Fruit fly (Drosophila melanogaster) whole organism, embryonic: Measurements from ENCODE around the gene CG13390.
A peak's percentile ranks its signal among the peaks of the same experiment; 100 is the strongest.

Experiments used
- Aef1 ChIP-seq: fragments of 200-800 bp; sonication (Bioruptor generic); IDR thresholded peaks from 3 replicates; pipeline ENCODE4 v1.3.6; 2022; ENCODE audit warnings: missing biosample characterization, missing genetic modification characterization
- CG2129 ChIP-seq: fragments of 200-800 bp; sonication (Bioruptor generic); IDR thresholded peaks from 2 replicates; pipeline ENCODE4 v1.3.6; 2022; ENCODE audit warnings: missing biosample characterization, missing genetic modification characterization; ENCODE audit not compliant: partially characterized antibody
- CG7556 ChIP-seq: fragments of 200-800 bp; sonication (Bioruptor generic); optimal IDR thresholded peaks from 2 replicates; lab custom pipeline; 2017; ENCODE audit warnings: missing biosample characterization, mild to moderate bottlenecking, missing genetic modification characterization
- CG7987 ChIP-seq: fragments of 200-800 bp; sonication (Bioruptor generic); optimal IDR thresholded peaks from 2 replicates; lab custom pipeline; 2018; ENCODE audit warnings: missing biosample characterization, mild to moderate bottlenecking, missing genetic modification characterization, moderate library complexity
- CG8765 ChIP-seq: fragments of 200-800 bp; sonication (Bioruptor generic); IDR thresholded peaks from 2 replicates; pipeline ENCODE4 v1.3.6; 2022; ENCODE audit warnings: missing biosample characterization, missing genetic modification characterization
- Dll ChIP-seq: fragments of 200-800 bp; sonication (Bioruptor generic); IDR thresholded peaks from 4 replicates; pipeline ENCODE4 v1.3.6; 2022; ENCODE audit warnings: missing biosample characterization, missing genetic modification characterization; ENCODE audit not compliant: partially characterized antibody
- Lim3 ChIP-seq: fragments of 200-800 bp; sonication (Bioruptor generic); IDR thresholded peaks from 2 replicates; pipeline ENCODE4 v1.3.6; 2022; ENCODE audit warnings: missing biosample characterization, missing genetic modification characterization
- klu ChIP-seq: fragments of 200-800 bp; sonication (Bioruptor generic); IDR thresholded peaks from 2 replicates; pipeline ENCODE4 v1.3.6; 2022; ENCODE audit warnings: missing biosample characterization, missing genetic modification characterization
- scrt ChIP-seq: fragments of 200-800 bp; sonication (Bioruptor generic); optimal IDR thresholded peaks from 2 replicates; lab custom pipeline; 2018; ENCODE audit warnings: missing biosample characterization, mild to moderate bottlenecking, missing genetic modification characterization, moderate library complexity

DNA sequence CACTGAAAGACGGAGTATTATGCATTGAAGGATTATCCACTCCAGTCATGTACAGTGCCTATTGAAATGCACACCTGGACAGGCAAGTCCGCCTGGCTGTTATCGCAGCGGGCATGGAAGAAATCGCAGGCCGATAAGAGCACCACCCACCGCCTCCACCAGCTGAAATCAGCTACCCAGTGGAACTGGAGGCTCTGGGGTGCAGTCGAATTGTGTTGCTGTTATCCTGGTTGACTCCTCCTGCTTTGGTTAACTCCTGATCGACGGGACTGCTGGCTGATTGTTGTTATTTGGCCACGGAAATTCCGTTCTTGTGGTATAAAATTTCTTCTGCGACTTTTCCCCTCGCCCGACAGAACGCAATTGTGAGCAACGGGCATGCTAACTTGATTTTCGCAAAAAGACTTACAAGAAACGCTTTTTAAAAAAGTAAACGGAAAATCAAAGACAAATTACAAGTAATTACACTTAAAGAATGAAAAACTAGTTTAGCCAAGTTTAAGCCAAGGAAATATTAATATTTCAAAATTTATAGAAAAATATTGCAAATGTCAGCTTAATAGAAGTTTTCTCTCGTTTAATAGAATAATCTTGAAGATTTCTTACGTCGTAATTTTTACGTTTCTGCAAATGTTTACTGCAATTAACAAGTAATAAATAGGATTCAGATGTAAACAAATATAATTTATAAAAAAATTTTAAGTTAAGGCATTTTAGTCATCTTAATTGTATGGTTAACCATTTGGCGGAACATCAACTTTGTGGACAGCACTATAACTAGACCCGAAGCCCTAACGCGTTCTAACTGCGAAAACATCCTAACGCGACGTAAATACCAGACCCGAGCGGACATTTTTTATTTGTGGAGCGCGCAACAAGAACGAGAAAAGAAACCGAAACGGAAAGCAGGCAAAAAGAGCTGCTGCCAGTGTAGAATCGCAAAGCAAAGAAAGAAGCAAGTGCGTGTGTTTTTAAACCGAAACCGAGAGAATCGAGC, 38.6 kb upstream of the CG13390 start, which contains the start of the genes CG13398 and Akap200:
- TF ChIP-seq CG8765 (GFP tag; lab: Robert Waterston, UW) (no peak), CG2129 (no peak), Dll (GFP tag; lab: Robert Waterston, UW) (no peak), Lim3 (GFP tag; lab: Robert Waterston, UW) (no peak), CG7556 (GFP tag; lab: Kevin White, UChicago) (no peak), klu (0 out of 2 replicates have a peak, but pooled peaks have one; percentile 23), scrt (GFP tag; lab: Kevin White, UChicago) (no peak), Aef1 (GFP tag; lab: Robert Waterston, UW) (no peak), CG7987 (GFP tag; lab: Kevin White, UChicago) (no peak)
